Fruit fly (Drosophila melanogaster) whole organism, embryonic: ENCODE measurements around the gene CG17855.

Source experiments
- Asciz ChIP-seq: fragments of 200-800 bp; sonication (Bioruptor generic); optimal IDR thresholded peaks from 2 replicates; lab custom pipeline; 2017; ENCODE audit warnings: missing biosample characterization, mild to moderate bottlenecking, missing genetic modification characterization, missing genetic modification reagents
- Blimp-1 ChIP-seq: fragments of 200-800 bp; sonication (Bioruptor generic); optimal IDR thresholded peaks from 3 replicates; lab custom pipeline; 2018; ENCODE audit warnings: missing biosample characterization, missing genetic modification characterization, mild to moderate bottlenecking, moderate library complexity, missing genetic modification reagents
- Bteb2 ChIP-seq: fragments of 200-800 bp; sonication (Bioruptor generic); optimal IDR thresholded peaks from 2 replicates; lab custom pipeline; 2016; ENCODE audit warnings: missing biosample characterization, missing genetic modification characterization
- CG10147 ChIP-seq: fragments of 200-800 bp; sonication (Bioruptor generic); optimal IDR thresholded peaks from 2 replicates; lab custom pipeline; 2019; ENCODE audit warnings: missing biosample characterization, mild to moderate bottlenecking, missing genetic modification characterization, moderate library complexity
- CG11696 ChIP-seq: fragments of 200-800 bp; sonication (Bioruptor generic); IDR thresholded peaks from 2 replicates; pipeline ENCODE4 v1.3.6; 2022; ENCODE audit warnings: missing biosample characterization, missing genetic modification characterization
- CG12071 ChIP-seq: fragments of 200-800 bp; sonication (Bioruptor generic); optimal IDR thresholded peaks from 3 replicates; lab custom pipeline; 2018; ENCODE audit warnings: missing biosample characterization, mild to moderate bottlenecking, missing genetic modification characterization
- CG12104 ChIP-seq: fragments of 200-800 bp; sonication (Bioruptor generic); optimal IDR thresholded peaks from 3 replicates; lab custom pipeline; 2016; ENCODE audit warnings: missing biosample characterization, missing genetic modification characterization
- CG13296 ChIP-seq: fragments of 200-800 bp; sonication (Bioruptor generic); optimal IDR thresholded peaks from 3 replicates; lab custom pipeline; 2018; ENCODE audit warnings: missing biosample characterization, mild to moderate bottlenecking, missing genetic modification characterization
- CG13624 ChIP-seq: fragments of 200-800 bp; sonication (Bioruptor generic); optimal IDR thresholded peaks from 2 replicates; lab custom pipeline; 2016; ENCODE audit warnings: missing biosample characterization, missing genetic modification characterization
- CG14667 ChIP-seq: fragments of 200-800 bp; sonication (Bioruptor generic); IDR thresholded peaks from 2 replicates; pipeline ENCODE4 v1.3.6; 2022; ENCODE audit warnings: missing biosample characterization, missing genetic modification characterization
- CG17186 ChIP-seq: fragments of 200-800 bp; sonication (Bioruptor generic); optimal IDR thresholded peaks from 3 replicates; lab custom pipeline; 2017; ENCODE audit warnings: missing biosample characterization, missing genetic modification reagents, missing genetic modification characterization
- CG2712 ChIP-seq: fragments of 200-800 bp; optimal IDR thresholded peaks from 3 replicates; lab custom pipeline; 2019; ENCODE audit warnings: missing biosample characterization, mild to moderate bottlenecking, missing genetic modification characterization, moderate library complexity
- CG3163 ChIP-seq: fragments of 200-800 bp; sonication (Bioruptor generic); optimal IDR thresholded peaks from 3 replicates; lab custom pipeline; 2016; ENCODE audit warnings: missing biosample characterization, missing genetic modification characterization
- CG3281 ChIP-seq: fragments of 200-800 bp; sonication (Bioruptor generic); optimal IDR thresholded peaks from 3 replicates; lab custom pipeline; 2017; ENCODE audit warnings: missing biosample characterization, mild to moderate bottlenecking, missing genetic modification characterization
- CG7786 ChIP-seq: fragments of 200-800 bp; sonication (Bioruptor generic); optimal IDR thresholded peaks from 2 replicates; lab custom pipeline; 2016; ENCODE audit warnings: missing biosample characterization, missing genetic modification characterization
- CG9932 ChIP-seq: fragments of 200-800 bp; sonication (Bioruptor generic); IDR thresholded peaks from 2 replicates; pipeline ENCODE4 v1.3.6; 2022; ENCODE audit warnings: missing biosample characterization, missing genetic modification characterization
- Deaf1 ChIP-seq: fragments of 200-800 bp; optimal IDR thresholded peaks from 3 replicates; lab custom pipeline; 2019; ENCODE audit warnings: missing biosample characterization, mild to moderate bottlenecking, missing genetic modification characterization, moderate library complexity
- Dfd ChIP-seq, 2 experiments: fragments of >200 bp; optimal IDR thresholded peaks; 2 replicates each; lab custom pipeline; 2017; ENCODE audit warnings: missing biosample characterization in 2 of 2, missing genetic modification characterization in 2 of 2
- Doc3 ChIP-seq: fragments of 200-800 bp; sonication (Bioruptor generic); IDR thresholded peaks from 3 replicates; pipeline ENCODE4 v1.3.6; 2022; ENCODE audit warnings: missing biosample characterization, missing genetic modification characterization; ENCODE audit not compliant: partially characterized antibody
- Gug ChIP-seq: fragments of 200-800 bp; sonication (Bioruptor generic); IDR thresholded peaks from 4 replicates; pipeline ENCODE4 v1.3.6; 2022; ENCODE audit warnings: missing biosample characterization, missing genetic modification characterization
- HLH54F ChIP-seq: fragments of 200-800 bp; sonication (Bioruptor generic); optimal IDR thresholded peaks from 3 replicates; lab custom pipeline; 2016; ENCODE audit warnings: missing biosample characterization, missing genetic modification characterization
- Lim3 ChIP-seq: fragments of 200-800 bp; sonication (Bioruptor generic); IDR thresholded peaks from 2 replicates; pipeline ENCODE4 v1.3.6; 2022; ENCODE audit warnings: missing biosample characterization, missing genetic modification characterization
- Med ChIP-seq: fragments of 200-800 bp; sonication (Bioruptor generic); peaks from one replicate; lab custom pipeline; 2016; ENCODE audit warnings: missing biosample characterization, missing genetic modification characterization, mild to moderate bottlenecking, inconsistent platforms, moderate library complexity
- Mes4 ChIP-seq: fragments of 200-800 bp; sonication (Bioruptor generic); optimal IDR thresholded peaks from 2 replicates; lab custom pipeline; 2016; ENCODE audit warnings: missing biosample characterization, missing genetic modification characterization
- Oli ChIP-seq: fragments of 200-800 bp; sonication (Bioruptor generic); optimal IDR thresholded peaks from 2 replicates; lab custom pipeline; 2018; ENCODE audit warnings: missing biosample characterization, mild to moderate bottlenecking, missing genetic modification characterization, moderate library complexity
- Optix ChIP-seq: fragments of 200-800 bp; sonication (Bioruptor generic); IDR thresholded peaks from 3 replicates; pipeline ENCODE4 v1.3.6; 2022; ENCODE audit warnings: missing biosample characterization, missing genetic modification characterization
- PHDP ChIP-seq: fragments of 200-800 bp; sonication (Bioruptor generic); optimal IDR thresholded peaks from 3 replicates; lab custom pipeline; 2018; ENCODE audit warnings: missing biosample characterization, mild to moderate bottlenecking, missing genetic modification characterization, moderate library complexity
- Rx ChIP-seq: fragments of 200-800 bp; sonication (Bioruptor generic); IDR thresholded peaks from 2 replicates; pipeline ENCODE4 v1.3.6; 2022; ENCODE audit warnings: missing biosample characterization, missing genetic modification characterization
- Xbp1 ChIP-seq: fragments of 200-800 bp; sonication (Bioruptor generic); optimal IDR thresholded peaks from 3 replicates; lab custom pipeline; 2016; ENCODE audit warnings: missing biosample characterization, mild to moderate bottlenecking, missing genetic modification characterization
- al ChIP-seq: fragments of 200-800 bp; sonication (Bioruptor generic); IDR thresholded peaks from 2 replicates; pipeline ENCODE4 v1.3.6; 2022; ENCODE audit warnings: missing biosample characterization, missing genetic modification characterization
- amos ChIP-seq: fragments of 200-800 bp; sonication (Bioruptor generic); IDR thresholded peaks from 2 replicates; pipeline ENCODE4 v1.3.6; 2022; ENCODE audit warnings: missing biosample characterization, missing genetic modification characterization; ENCODE audit not compliant: partially characterized antibody
- bab2 ChIP-seq: fragments of 200-800 bp; sonication (Bioruptor generic); optimal IDR thresholded peaks from 2 replicates; lab custom pipeline; 2016; ENCODE audit warnings: missing biosample characterization, missing genetic modification characterization
- bigmax ChIP-seq: fragments of 200-800 bp; sonication (Bioruptor generic); optimal IDR thresholded peaks from 2 replicates; lab custom pipeline; 2018; ENCODE audit warnings: missing biosample characterization, mild to moderate bottlenecking, missing genetic modification characterization
- bsh ChIP-seq, 2 experiments: fragments of 200-800 bp; sonication (Bioruptor generic); optimal IDR thresholded peaks; 2 replicates each; lab custom pipeline; 2017 to 2018; ENCODE audit warnings: mild to moderate bottlenecking in 2 of 2, missing biosample characterization in 2 of 2, missing genetic modification characterization in 2 of 2, moderate library complexity in 1 of 2
- cato ChIP-seq: fragments of 200-800 bp; sonication (Bioruptor generic); optimal IDR thresholded peaks from 2 replicates; lab custom pipeline; 2016; ENCODE audit warnings: missing biosample characterization, missing genetic modification characterization, borderline replicate concordance
- chn ChIP-seq: fragments of 200-800 bp; sonication (Bioruptor generic); optimal IDR thresholded peaks from 2 replicates; lab custom pipeline; 2016; ENCODE audit warnings: missing biosample characterization, missing genetic modification characterization
- dmrt11E ChIP-seq: fragments of 200-800 bp; sonication (Bioruptor generic); optimal IDR thresholded peaks from 3 replicates; lab custom pipeline; 2018; ENCODE audit warnings: missing biosample characterization, mild to moderate bottlenecking, missing genetic modification characterization, moderate library complexity
- dysf ChIP-seq: fragments of 200-800 bp; sonication (Bioruptor generic); IDR thresholded peaks from 3 replicates; pipeline ENCODE4 v1.3.6; 2022; ENCODE audit warnings: missing biosample characterization, missing genetic modification characterization
- eve ChIP-seq, 2 experiments: fragments of >200 bp; optimal IDR thresholded peaks; 2 replicates each; lab custom pipeline; 2017; ENCODE audit warnings: missing biosample characterization in 2 of 2, missing genetic modification characterization in 2 of 2
- gsb ChIP-seq: fragments of 200-800 bp; sonication (Bioruptor generic); IDR thresholded peaks from 2 replicates; pipeline ENCODE4 v1.3.6; 2022; ENCODE audit warnings: missing biosample characterization, missing genetic modification characterization
- insv ChIP-seq, 2 experiments: fragments of 200-800 bp; sonication (Bioruptor generic); optimal IDR thresholded peaks; 3 replicates each; lab custom pipeline; 2016 to 2018; ENCODE audit warnings: missing biosample characterization in 2 of 2, missing genetic modification characterization in 2 of 2
- jigr1 ChIP-seq: fragments of 200-800 bp; sonication (Bioruptor generic); IDR thresholded peaks from 3 replicates; pipeline ENCODE4 v1.3.6; 2022; ENCODE audit warnings: missing biosample characterization, missing genetic modification characterization
- kah ChIP-seq: fragments of 200-800 bp; sonication (Bioruptor generic); optimal IDR thresholded peaks from 2 replicates; lab custom pipeline; 2018; ENCODE audit warnings: missing biosample characterization, mild to moderate bottlenecking, missing genetic modification characterization
- lab ChIP-seq: fragments of 200-800 bp; sonication (Bioruptor generic); optimal IDR thresholded peaks from 3 replicates; lab custom pipeline; 2017; ENCODE audit warnings: missing biosample characterization, missing genetic modification characterization, mild to moderate bottlenecking, moderate library complexity, missing genetic modification reagents
- onecut ChIP-seq: fragments of 200-800 bp; sonication (Bioruptor generic); IDR thresholded peaks from 2 replicates; pipeline ENCODE4 v1.3.6; 2022; ENCODE audit warnings: missing biosample characterization, missing genetic modification characterization
- pros ChIP-seq: fragments of 200-800 bp; sonication (Bioruptor generic); optimal IDR thresholded peaks from 3 replicates; lab custom pipeline; 2019; ENCODE audit warnings: missing biosample characterization, mild to moderate bottlenecking, missing genetic modification characterization, moderate library complexity
- repo ChIP-seq: fragments of 200-800 bp; sonication (Bioruptor generic); optimal IDR thresholded peaks from 2 replicates; lab custom pipeline; 2016; ENCODE audit warnings: missing biosample characterization, missing genetic modification characterization
- trem ChIP-seq: fragments of 200-800 bp; optimal IDR thresholded peaks from 3 replicates; lab custom pipeline; 2019; ENCODE audit warnings: missing biosample characterization, mild to moderate bottlenecking, missing genetic modification characterization, moderate library complexity
- wdn ChIP-seq: fragments of 200-800 bp; sonication (Bioruptor generic); IDR thresholded peaks from 2 replicates; pipeline ENCODE4 v1.3.6; 2022; ENCODE audit warnings: missing biosample characterization, missing genetic modification characterization
- zen ChIP-seq: fragments of 200-800 bp; sonication (Bioruptor generic); optimal IDR thresholded peaks from 3 replicates; lab custom pipeline; 2018; ENCODE audit warnings: missing biosample characterization, mild to moderate bottlenecking, missing genetic modification characterization, moderate library complexity

CG17855 gene

dm6 chr2L:9505372-9506103, 34.8 kb upstream of the CG17855 start (continued):
- TF ChIP-seq HLH54F (GFP tag; lab: Kevin White, UChicago) (no peak), Med (GFP tag; lab: Kevin White, UChicago) (peak; percentile 42), CG3281 (no peak), dmrt11E (tag; lab: Kevin White, UChicago) (no peak), CG10147 (no peak), eve (GFP tag; optimal IDR thresholded peaks at IDR 0.05; lab: Kevin White, UChicago) (peak in 1 of 2 experiments; percentile 16), repo (GFP tag; lab: Kevin White, UChicago) (no peak), CG7786 (no peak), trem (tag; lab: Kevin White, UChicago) (no peak), Deaf1 (tag; lab: Kevin White, UChicago) (no peak), al (GFP tag; lab: Robert Waterston, UW) (no peak), CG3163 (no peak), CG14667 (GFP tag; lab: Robert Waterston, UW) (no peak), CG12104 (GFP tag; lab: Kevin White, UChicago) (no peak), chn (GFP tag; lab: Kevin White, UChicago) (no peak), dysf (GFP tag; lab: Robert Waterston, UW) (no peak; the same call in 2 of the 3 replicates), Bteb2 (GFP tag; lab: Kevin White, UChicago) (no peak), CG12071 (GFP tag; lab: Kevin White, UChicago) (no peak), Gug (no peak), pros (GFP tag; lab: Kevin White, UChicago) (no peak), Lim3 (GFP tag; lab: Robert Waterston, UW) (no peak), Doc3 (GFP tag; lab: Robert Waterston, UW) (no peak), insv (GFP tag; optimal IDR thresholded peaks at IDR 0.05; lab: Kevin White, UChicago) (no peak), onecut (peak; percentile 93), gsb (GFP tag; lab: Robert Waterston, UW) (no peak), Xbp1 (GFP tag; lab: Kevin White, UChicago) (no peak), CG2712 (tag; lab: Kevin White, UChicago) (peak; percentile 20), Mes4 (GFP tag; lab: Kevin White, UChicago) (no peak), CG9932 (no peak), CG13624 (GFP tag; lab: Kevin White, UChicago) (no peak), bigmax (no peak), Rx (GFP tag; lab: Robert Waterston, UW) (no peak), wdn (GFP tag; lab: Robert Waterston, UW) (no peak), bab2 (GFP tag; lab: Kevin White, UChicago) (no peak), PHDP (tag; lab: Kevin White, UChicago) (peak; percentile 11), lab (peak; percentile 30), Asciz (GFP tag; lab: Kevin White, UChicago) (peak; percentile 54), Dfd (GFP tag; optimal IDR thresholded peaks at IDR 0.05; lab: Kevin White, UChicago) (no peak), Optix (no peak), amos (GFP tag; lab: Robert Waterston, UW) (no peak), CG17186 (GFP tag; lab: Kevin White, UChicago) (no peak), zen (tag; lab: Kevin White, UChicago) (no peak), CG11696 (GFP tag; lab: Robert Waterston, UW) (no peak), cato (GFP tag; lab: Kevin White, UChicago) (no peak), Oli (tag; lab: Kevin White, UChicago) (peak; percentile 29), kah (GFP tag; lab: Kevin White, UChicago) (no peak), jigr1 (GFP tag; lab: Robert Waterston, UW) (no peak), CG13296 (no peak), bsh (GFP tag; optimal IDR thresholded peaks at IDR 0.05; lab: Kevin White, UChicago) (peak in 1 of 2 experiments; percentile 44), Blimp-1 (GFP tag; lab: Kevin White, UChicago) (peak; percentile 62)
